Worm (Caenorhabditis elegans) whole organism, midembryonic: Measurements from ENCODE around the gene T27E7.3.

Experiments used
- flt-1 ChIP-seq: fragments of 200-800 bp; sonication (Bioruptor generic); IDR thresholded peaks from 2 replicates; pipeline ENCODE4 v1.3.6; 2022; ENCODE audit warnings: missing genetic modification characterization, missing compliant biosample characterization
- klf-2 ChIP-seq: fragments of 200-800 bp; sonication (Bioruptor generic); conservative IDR thresholded peaks from 2 replicates; pipeline ENCODE4 v1.3.6; 2022; ENCODE audit warnings: missing genetic modification reagents, missing genetic modification characterization, missing compliant biosample characterization
- ref-1 ChIP-seq: fragments of 200-800 bp; sonication (Bioruptor generic); conservative IDR thresholded peaks from 2 replicates; pipeline ENCODE4 v1.3.6; 2022; ENCODE audit warnings: missing genetic modification reagents, missing genetic modification characterization, missing compliant biosample characterization
- ztf-23 ChIP-seq: fragments of 200-800 bp; sonication (Bioruptor generic); IDR thresholded peaks from 2 replicates; pipeline ENCODE4 v1.3.6; 2022; ENCODE audit warnings: missing genetic modification reagents, missing genetic modification characterization, missing compliant biosample characterization
- ztf-29 ChIP-seq: fragments of 200-800 bp; sonication (Bioruptor generic); IDR thresholded peaks from 2 replicates; pipeline ENCODE4 v1.3.6; 2022; ENCODE audit warnings: missing genetic modification reagents, missing genetic modification characterization, missing compliant biosample characterization

DNA sequence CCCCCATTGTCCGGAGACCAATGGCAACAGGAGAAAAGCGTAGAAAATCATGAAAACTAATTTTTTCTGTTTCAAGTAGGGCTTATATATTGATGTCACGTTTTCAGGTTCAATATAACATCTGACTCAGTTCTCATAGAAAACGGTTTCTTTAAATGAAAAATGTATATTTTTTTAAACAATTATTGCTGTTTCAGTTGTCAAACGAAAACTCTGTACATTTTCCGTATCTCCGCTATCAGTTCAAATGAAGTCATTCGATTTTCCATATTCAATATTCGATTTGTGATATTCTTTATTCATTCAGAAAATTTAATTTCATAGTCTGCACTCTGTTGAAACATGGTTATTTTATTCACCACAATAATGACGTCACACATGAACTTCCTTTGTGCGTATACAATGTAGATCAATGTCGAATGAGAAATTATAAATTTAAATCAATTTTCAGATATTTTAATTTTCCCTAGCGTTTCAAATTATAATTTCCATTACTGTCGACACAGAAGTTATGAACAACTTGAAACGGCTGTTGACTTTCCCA lies 49.9 kb downstream of the T27E7.3 start, which contains the start of gene Y57G11B.8:
- TF ChIP-seq flt-1 (GFP tag; lab: Robert Waterston, UW) = no peak
- TF ChIP-seq ref-1 = no peak
- no peak for TF ChIP-seq ztf-29 (GFP tag; lab: Robert Waterston, UW)
- no peak for TF ChIP-seq klf-2 (GFP tag; lab: Robert Waterston, UW)
- TF ChIP-seq ztf-23 (GFP tag; lab: Robert Waterston, UW) = no peak
